Fruit fly (Drosophila melanogaster) whole organism, prepupa: ENCODE data around the gene CG17264.

Experiments used
- CG11294 ChIP-seq: fragments of 200-800 bp; sonication (Bioruptor generic); IDR thresholded peaks from 2 replicates; pipeline ENCODE4 v1.3.6; 2022; ENCODE audit warnings: missing biosample characterization, missing genetic modification characterization
- CG11902 ChIP-seq: fragments of 200-800 bp; sonication (Bioruptor generic); optimal IDR thresholded peaks from 3 replicates; lab custom pipeline; 2016; ENCODE audit warnings: missing biosample characterization, missing genetic modification characterization
- CG16779 ChIP-seq: fragments of 200-800 bp; sonication (Bioruptor generic); optimal IDR thresholded peaks from 3 replicates; lab custom pipeline; 2017; ENCODE audit warnings: missing biosample characterization, mild to moderate bottlenecking, missing genetic modification characterization
- CG3032 ChIP-seq: fragments of 200-800 bp; optimal IDR thresholded peaks from 2 replicates; lab custom pipeline; 2019; ENCODE audit warnings: missing biosample characterization, mild to moderate bottlenecking, missing genetic modification characterization, moderate library complexity
- Hr38 ChIP-seq: sonication (Bioruptor generic); optimal IDR thresholded peaks from 2 replicates; lab custom pipeline; 2016; ENCODE audit warnings: missing biosample characterization, missing genetic modification characterization
- Hr39 ChIP-seq: fragments of 200-800 bp; sonication (Bioruptor generic); optimal IDR thresholded peaks from 2 replicates; lab custom pipeline; 2016; ENCODE audit warnings: missing biosample characterization, missing genetic modification characterization
- OdsH ChIP-seq: fragments of 200-800 bp; sonication (Bioruptor generic); optimal IDR thresholded peaks from 3 replicates; lab custom pipeline; 2016; ENCODE audit warnings: missing biosample characterization, missing genetic modification characterization
- cyc ChIP-seq: fragments of 200-800 bp; sonication (Bioruptor generic); optimal IDR thresholded peaks from 3 replicates; lab custom pipeline; 2016; ENCODE audit warnings: missing biosample characterization, missing genetic modification characterization
- vri ChIP-seq: fragments of 200-800 bp; sonication (Bioruptor generic); optimal IDR thresholded peaks from 3 replicates; lab custom pipeline; 2016; ENCODE audit warnings: missing biosample characterization, mild to moderate bottlenecking, missing genetic modification characterization

DNA sequence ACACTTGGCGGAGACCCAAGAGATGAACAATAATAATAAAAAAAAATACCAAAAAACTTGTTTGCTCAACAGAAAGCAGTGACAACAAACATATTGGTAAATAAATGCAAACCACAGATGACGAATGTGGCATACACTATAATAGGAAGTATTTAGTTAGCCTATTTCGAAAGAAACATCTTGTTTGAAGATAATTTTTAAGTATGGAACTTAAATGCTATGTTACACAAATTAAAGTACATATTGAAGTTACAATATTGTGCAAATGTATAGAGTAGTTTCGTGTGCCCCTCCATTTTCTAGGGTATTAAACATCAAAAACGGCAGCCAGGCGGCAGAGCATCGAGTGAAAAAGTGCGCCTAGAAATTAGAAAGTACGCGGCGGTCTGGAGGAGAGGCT is 14.9 kb upstream of the CG17264 start:
- no peak for TF ChIP-seq CG3032 (tag; lab: Kevin White, UChicago)
- no peak for TF ChIP-seq Hr39 (GFP tag; lab: Kevin White, UChicago)
- TF ChIP-seq CG11902 (GFP tag; lab: Kevin White, UChicago), result no peak
- peak; percentile 49 for TF ChIP-seq OdsH (GFP tag; lab: Kevin White, UChicago)
- no peak for TF ChIP-seq CG16779 (tag; lab: Kevin White, UChicago)
- TF ChIP-seq vri (GFP tag; lab: Kevin White, UChicago), result no peak
- no peak for TF ChIP-seq cyc (GFP tag; lab: Kevin White, UChicago)
- TF ChIP-seq CG11294 (GFP tag; lab: Robert Waterston, UW), result peak; percentile 52; the same call in 1 of the 2 replicates
- TF ChIP-seq Hr38 (GFP tag; lab: Kevin White, UChicago), result no peak
